Fruit fly (Drosophila melanogaster): ENCODE results near the gene CG6420.

dm6 chr3R:26725833-26726232 is 817 bp upstream of the CG6420 start, which contains the start of gene CG14244:
- no peak for TF ChIP-seq HLH106 (tag; optimal IDR thresholded peaks at IDR 0.05)
- TF ChIP-seq CG32264 (GFP tag; optimal IDR thresholded peaks at IDR 0.05): no peak
- TF ChIP-seq Abd-B (GFP tag; optimal IDR thresholded peaks at IDR 0.05): no peak
- TF ChIP-seq usp (GFP tag; optimal IDR thresholded peaks at IDR 0.05): no peak
- no peak for TF ChIP-seq dsf (GFP tag; optimal IDR thresholded peaks at IDR 0.05; ENCODE audit: borderline replicate concordance)
- TF ChIP-seq psq (GFP tag; optimal IDR thresholded peaks at IDR 0.05): no peak
- no peak for TF ChIP-seq Hr83 (GFP tag; optimal IDR thresholded peaks at IDR 0.05; ENCODE audit: poor library complexity, severe bottlenecking)
- no peak for TF ChIP-seq CrebA (GFP tag; optimal IDR thresholded peaks at IDR 0.05; ENCODE audit: borderline replicate concordance)
- TF ChIP-seq CG9705 (GFP tag; optimal IDR thresholded peaks at IDR 0.05): no peak
- TF ChIP-seq h (GFP tag; optimal IDR thresholded peaks at IDR 0.05): no peak
- no peak for TF ChIP-seq pan (optimal IDR thresholded peaks at IDR 0.05)
- TF ChIP-seq lola (GFP tag; optimal IDR thresholded peaks at IDR 0.05): no peak

Data from whole organism, wandering third instar larva.